Fruit fly (Drosophila melanogaster): ENCODE results near the gene ry.

ry gene

dm6 chr3R:13073174-13073573 lies 40.8 kb downstream of the ry start:
- no peak for TF ChIP-seq CG17801 (GFP tag; optimal IDR thresholded peaks at IDR 0.05; ENCODE audit: partially characterized antibody)

dm6 chr3R:13074588-13074987 lies 42.3 kb downstream of the ry start:
- no peak for TF ChIP-seq CG17801 (GFP tag; optimal IDR thresholded peaks at IDR 0.05; ENCODE audit: partially characterized antibody)

- TF ChIP-seq CG17801 (GFP tag; optimal IDR thresholded peaks at IDR 0.05; ENCODE audit: partially characterized antibody) = no peak
Measured at dm6 chr3R:13075728-13076127, 43.4 kb downstream of the ry start.

dm6 chr3R:13077262-13077661 lies 44.9 kb downstream of the ry start:
- TF ChIP-seq CG17801 (GFP tag; optimal IDR thresholded peaks at IDR 0.05; ENCODE audit: partially characterized antibody) = no peak

dm6 chr3R:13078263-13078662 lies 45.9 kb downstream of the ry start:
- TF ChIP-seq CG17801 (GFP tag; optimal IDR thresholded peaks at IDR 0.05; ENCODE audit: partially characterized antibody) = peak; percentile 0

- no peak for TF ChIP-seq CG17801 (GFP tag; optimal IDR thresholded peaks at IDR 0.05; ENCODE audit: partially characterized antibody)
Measured at dm6 chr3R:13082382-13082781, 50.1 kb downstream of the ry start.

- no peak for TF ChIP-seq CG17801 (GFP tag; optimal IDR thresholded peaks at IDR 0.05; ENCODE audit: partially characterized antibody)
Measured at dm6 chr3R:13085924-13086323, 53.6 kb downstream of the ry start, which contains the start of gene CG43063. Gene CG43063 (plus strand): TSS chr3R:13086224.

Data from ovary, adult (tissue).